Worm (Caenorhabditis elegans) whole organism, L1 larva: ENCODE data around the gene K08A2.2.

Source experiments
- C04F5.9 ChIP-seq: sonication (generic microtip); optimal IDR thresholded peaks from 2 replicates; lab custom pipeline; 2016; ENCODE audit warnings: missing genetic modification characterization, missing compliant biosample characterization
- C16A3.4 ChIP-seq: fragments of 150-350 bp; optimal IDR thresholded peaks from 2 replicates; lab custom pipeline; 2014; ENCODE audit warnings: missing biosample characterization, missing genetic modification characterization
- F16B12.6 ChIP-seq: fragments of 150-350 bp; optimal IDR thresholded peaks from 2 replicates; lab custom pipeline; 2014; ENCODE audit warnings: missing biosample characterization, missing genetic modification characterization
- Y116A8C.19 ChIP-seq: sonication (generic microtip); optimal IDR thresholded peaks from 2 replicates; lab custom pipeline; 2016; ENCODE audit warnings: missing compliant biosample characterization, missing genetic modification characterization, borderline replicate concordance
- aly-2 ChIP-seq: fragments of 150-350 bp; optimal IDR thresholded peaks from 2 replicates; lab custom pipeline; 2014; ENCODE audit warnings: missing biosample characterization, missing genetic modification characterization
- ama-1 ChIP-seq: fragments of 150-350 bp; optimal IDR thresholded peaks from 2 replicates; lab custom pipeline; 2014
- blmp-1 ChIP-seq: fragments of 150-350 bp; optimal IDR thresholded peaks from 2 replicates; lab custom pipeline; 2014; ENCODE audit warnings: missing biosample characterization, missing genetic modification characterization
- ceh-63 ChIP-seq: fragments of 200-800 bp; sonication (Bioruptor generic); optimal IDR thresholded peaks from 2 replicates; lab custom pipeline; 2018; ENCODE audit warnings: mild to moderate bottlenecking, missing genetic modification characterization, missing compliant biosample characterization
- ceh-8 ChIP-seq: fragments of 200-800 bp; sonication (Bioruptor generic); optimal IDR thresholded peaks from 2 replicates; lab custom pipeline; 2018; ENCODE audit warnings: mild to moderate bottlenecking, missing genetic modification characterization, moderate library complexity, missing compliant biosample characterization
- ceh-88 ChIP-seq: fragments of 200-800 bp; sonication (Bioruptor generic); IDR thresholded peaks from 2 replicates; pipeline ENCODE4 v1.3.6; 2022; ENCODE audit warnings: missing genetic modification characterization, missing compliant biosample characterization
- ceh-90 ChIP-seq: sonication (generic microtip); optimal IDR thresholded peaks from 2 replicates; lab custom pipeline; 2016; ENCODE audit warnings: missing genetic modification characterization, missing compliant biosample characterization
- dsc-1 ChIP-seq: sonication (generic microtip); optimal IDR thresholded peaks from 2 replicates; lab custom pipeline; 2016; ENCODE audit warnings: mild to moderate bottlenecking, missing genetic modification characterization, missing compliant biosample characterization
- efl-1 ChIP-seq, 4 experiments: fragments of 150-350 bp; optimal IDR thresholded peaks in 3 of 4; peaks in 1 of 4; 1 replicate in 1 of 4; 2 replicates in 3 of 4; lab custom pipeline; 2014; ENCODE audit warnings: missing biosample characterization in 2 of 4, missing genetic modification characterization in 2 of 4, missing genetic modification reagents in 2 of 4
- egl-27 ChIP-seq, 2 experiments: fragments of 150-350 bp in 1 of 2; sonication (generic microtip); optimal IDR thresholded peaks; 3 replicates each; lab custom pipeline; 2017 to 2018; ENCODE audit warnings: missing biosample characterization in 2 of 2, missing genetic modification characterization in 2 of 2, missing genetic modification reagents in 2 of 2
- elt-2 ChIP-seq: sonication (generic microtip); optimal IDR thresholded peaks from 2 replicates; lab custom pipeline; 2016; ENCODE audit warnings: missing genetic modification characterization, mild to moderate bottlenecking, inconsistent platforms, missing compliant biosample characterization, missing genetic modification reagents
- elt-3 ChIP-seq, 6 experiments: fragments of 150-350 bp in 1 of 6; sonication (generic microtip); optimal IDR thresholded peaks; 2 replicates each; lab custom pipeline; 2017 to 2018; ENCODE audit warnings: missing biosample characterization in 6 of 6, missing genetic modification characterization in 6 of 6, inconsistent platforms in 1 of 6
- fkh-10 ChIP-seq: sonication (generic microtip); optimal IDR thresholded peaks from 2 replicates; lab custom pipeline; 2017; ENCODE audit warnings: missing biosample characterization, missing genetic modification reagents, missing genetic modification characterization
- fkh-4 ChIP-seq: sonication (generic microtip); optimal IDR thresholded peaks from 2 replicates; lab custom pipeline; 2016; ENCODE audit warnings: missing compliant biosample characterization, missing genetic modification characterization, borderline replicate concordance
- fos-1 ChIP-seq: fragments of 150-350 bp; optimal IDR thresholded peaks from 2 replicates; lab custom pipeline; 2014; ENCODE audit warnings: missing biosample characterization, missing genetic modification characterization
- grh-1 ChIP-seq: fragments of 200-800 bp; sonication (Bioruptor generic); IDR thresholded peaks from 2 replicates; pipeline ENCODE4 v1.3.6; 2022; ENCODE audit warnings: missing genetic modification reagents, missing genetic modification characterization, missing compliant biosample characterization
- hlh-4 ChIP-seq: sonication (generic microtip); optimal IDR thresholded peaks from 2 replicates; lab custom pipeline; 2016; ENCODE audit warnings: mild to moderate bottlenecking, missing genetic modification characterization, missing compliant biosample characterization
- hpl-2 ChIP-seq: fragments of 150-350 bp; optimal IDR thresholded peaks from 2 replicates; lab custom pipeline; 2014; ENCODE audit warnings: missing biosample characterization, missing genetic modification reagents, missing genetic modification characterization
- isw-1 ChIP-seq: fragments of 200-800 bp; sonication (Bioruptor generic); IDR thresholded peaks from 2 replicates; pipeline ENCODE4 v1.3.6; 2022; ENCODE audit warnings: missing genetic modification characterization, missing compliant biosample characterization
- lin-35 ChIP-seq, 2 experiments: fragments of 150-350 bp; optimal IDR thresholded peaks; 2 replicates each; lab custom pipeline; 2014; ENCODE audit warnings: missing biosample characterization in 2 of 2, missing genetic modification characterization in 2 of 2, missing genetic modification reagents in 2 of 2
- lin-39 ChIP-seq: fragments of 150-350 bp; optimal IDR thresholded peaks from 2 replicates; lab custom pipeline; 2014; ENCODE audit warnings: missing biosample characterization, missing genetic modification reagents, missing genetic modification characterization
- lir-3 ChIP-seq: sonication (generic microtip); optimal IDR thresholded peaks from 2 replicates; lab custom pipeline; 2016; ENCODE audit warnings: mild to moderate bottlenecking, missing genetic modification characterization, moderate library complexity, missing compliant biosample characterization; ENCODE audit not compliant: poor library complexity
- lsy-2 ChIP-seq, 2 experiments: fragments of 150-350 bp; optimal IDR thresholded peaks; 2 replicates each; lab custom pipeline; 2014; ENCODE audit warnings: missing biosample characterization in 2 of 2, missing genetic modification characterization in 2 of 2
- mdl-1 ChIP-seq, 2 experiments: fragments of 150-350 bp; optimal IDR thresholded peaks; 2 replicates each; lab custom pipeline; 2014 to 2017; ENCODE audit warnings: missing biosample characterization in 2 of 2, missing genetic modification characterization in 2 of 2, inconsistent platforms in 1 of 2
- mef-2 ChIP-seq: fragments of 150-350 bp; optimal IDR thresholded peaks from 2 replicates; lab custom pipeline; 2014; ENCODE audit warnings: missing biosample characterization, missing genetic modification characterization
- mep-1 ChIP-seq: fragments of 150-350 bp; optimal IDR thresholded peaks from 2 replicates; lab custom pipeline; 2014; ENCODE audit warnings: missing biosample characterization, missing genetic modification characterization
- nhr-19 ChIP-seq: fragments of 200-800 bp; sonication (Bioruptor generic); conservative IDR thresholded peaks from 2 replicates; pipeline ENCODE4 v1.3.6; 2022; ENCODE audit warnings: missing genetic modification characterization, missing compliant biosample characterization
- nhr-20 ChIP-seq: sonication (generic microtip); optimal IDR thresholded peaks from 2 replicates; lab custom pipeline; 2016; ENCODE audit warnings: mild to moderate bottlenecking, missing genetic modification characterization, missing compliant biosample characterization
- nhr-237 ChIP-seq: fragments of 150-350 bp; optimal IDR thresholded peaks from 2 replicates; lab custom pipeline; 2014; ENCODE audit warnings: missing biosample characterization, missing genetic modification characterization
- nhr-47 ChIP-seq: sonication (generic microtip); optimal IDR thresholded peaks from 2 replicates; lab custom pipeline; 2016; ENCODE audit warnings: mild to moderate bottlenecking, missing genetic modification characterization, moderate library complexity, missing compliant biosample characterization
- nhr-71 ChIP-seq: sonication (generic microtip); optimal IDR thresholded peaks from 2 replicates; lab custom pipeline; 2016; ENCODE audit warnings: mild to moderate bottlenecking, missing genetic modification characterization, moderate library complexity, missing compliant biosample characterization
- nhr-76 ChIP-seq: sonication (generic microtip); optimal IDR thresholded peaks from 2 replicates; lab custom pipeline; 2017; ENCODE audit warnings: missing biosample characterization, missing genetic modification characterization
- nhr-84 ChIP-seq: sonication (generic microtip); optimal IDR thresholded peaks from 2 replicates; lab custom pipeline; 2017; ENCODE audit warnings: missing biosample characterization, missing genetic modification characterization
- nhr-90 ChIP-seq: sonication (generic microtip); optimal IDR thresholded peaks from 2 replicates; lab custom pipeline; 2016; ENCODE audit warnings: mild to moderate bottlenecking, missing genetic modification characterization, missing compliant biosample characterization; ENCODE audit not compliant: poor library complexity
- pag-3 ChIP-seq: sonication (generic microtip); optimal IDR thresholded peaks from 2 replicates; lab custom pipeline; 2017; ENCODE audit warnings: missing genetic modification characterization, mild to moderate bottlenecking, missing compliant biosample characterization, antibody characterized with exemption, borderline replicate concordance; ENCODE audit not compliant: insufficient read depth
- pqm-1 ChIP-seq: sonication (generic microtip); optimal IDR thresholded peaks from 3 replicates; lab custom pipeline; 2017; ENCODE audit warnings: missing biosample characterization, missing genetic modification characterization
- rnt-1 ChIP-seq: sonication (generic microtip); optimal IDR thresholded peaks from 2 replicates; lab custom pipeline; 2016; ENCODE audit warnings: mild to moderate bottlenecking, missing genetic modification characterization, moderate library complexity, missing compliant biosample characterization
- skn-1 ChIP-seq: fragments of 150-350 bp; optimal IDR thresholded peaks from 2 replicates; lab custom pipeline; 2014; ENCODE audit warnings: missing biosample characterization, missing genetic modification characterization
- snpc-4 ChIP-seq: fragments of 150-350 bp; optimal IDR thresholded peaks from 2 replicates; lab custom pipeline; 2014; ENCODE audit warnings: missing biosample characterization, missing genetic modification characterization
- snu-23 ChIP-seq: sonication (generic microtip); optimal IDR thresholded peaks from 2 replicates; lab custom pipeline; 2016; ENCODE audit warnings: missing genetic modification characterization, missing compliant biosample characterization
- sup-37 ChIP-seq: fragments of 200-800 bp; sonication (Bioruptor generic); optimal IDR thresholded peaks from 2 replicates; lab custom pipeline; 2018; ENCODE audit warnings: mild to moderate bottlenecking, missing genetic modification characterization, missing compliant biosample characterization
- tbx-2 ChIP-seq: sonication (generic microtip); optimal IDR thresholded peaks from 2 replicates; lab custom pipeline; 2016; ENCODE audit warnings: missing genetic modification characterization, missing compliant biosample characterization
- tlp-1 ChIP-seq: fragments of 150-350 bp; optimal IDR thresholded peaks from 2 replicates; lab custom pipeline; 2014; ENCODE audit warnings: missing biosample characterization, missing genetic modification characterization
- unc-130 ChIP-seq: fragments of 150-350 bp; optimal IDR thresholded peaks from 2 replicates; lab custom pipeline; 2017; ENCODE audit warnings: missing biosample characterization, missing genetic modification characterization, inconsistent platforms
- unc-30 ChIP-seq: sonication (generic microtip); optimal IDR thresholded peaks from 2 replicates; lab custom pipeline; 2017; ENCODE audit warnings: missing biosample characterization, missing genetic modification characterization
- xbp-1 ChIP-seq: sonication (generic microtip); optimal IDR thresholded peaks from 2 replicates; lab custom pipeline; 2016; ENCODE audit warnings: missing genetic modification characterization, missing compliant biosample characterization
- zag-1 ChIP-seq: fragments of 150-350 bp; optimal IDR thresholded peaks from 2 replicates; lab custom pipeline; 2014; ENCODE audit warnings: missing biosample characterization, missing genetic modification characterization
- zip-4 ChIP-seq: fragments of 200-800 bp; sonication (Bioruptor generic); optimal IDR thresholded peaks from 2 replicates; lab custom pipeline; 2018; ENCODE audit warnings: mild to moderate bottlenecking, missing genetic modification characterization, moderate library complexity, missing compliant biosample characterization
- ztf-4 ChIP-seq: fragments of 150-350 bp; optimal IDR thresholded peaks from 2 replicates; lab custom pipeline; 2014; ENCODE audit warnings: missing biosample characterization, missing genetic modification characterization

Gene K08A2.2

DNA sequence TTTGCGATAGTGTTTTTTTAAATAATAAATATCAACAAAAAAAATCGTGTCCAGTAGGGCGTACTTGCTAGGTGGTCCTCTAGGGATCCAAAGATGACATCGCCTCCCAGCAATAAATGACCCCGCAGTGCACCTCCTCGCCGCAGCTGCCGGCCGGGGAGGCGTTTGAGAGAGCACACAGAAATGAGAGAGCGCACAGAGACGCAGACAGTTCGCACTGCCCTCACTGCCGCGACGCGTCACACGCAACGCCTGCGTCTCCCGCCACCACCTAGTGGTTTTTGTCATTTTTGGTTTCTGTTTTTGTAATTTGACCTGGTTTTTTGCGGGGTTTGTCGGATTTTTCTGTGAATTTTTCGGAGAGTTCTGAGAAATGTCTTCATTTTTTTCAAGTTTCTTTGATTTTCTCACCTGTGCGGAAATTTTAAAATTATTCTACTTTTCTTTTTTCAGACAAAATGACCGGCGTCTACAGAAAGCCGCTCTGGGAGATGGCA lies 3.5 kb upstream of the K08A2.2 start, which contains the start of gene lido-7 (continued):
- no peak for TF ChIP-seq ztf-4
- no peak for TF ChIP-seq F16B12.6 (tag; lab: Kevin White, UChicago)
- TF ChIP-seq hlh-4 (tag; lab: Kevin White, UChicago): no peak
- TF ChIP-seq lsy-2 (tag; optimal IDR thresholded peaks at IDR 0.05; lab: Kevin White, UChicago): peak; percentile 31 to 56
- TF ChIP-seq ama-1 (lab: Kevin White, UChicago): no peak
- TF ChIP-seq tbx-2 (tag; lab: Kevin White, UChicago): peak; percentile 52
- TF ChIP-seq nhr-90 (tag; lab: Kevin White, UChicago): peak; percentile 2
- TF ChIP-seq unc-130 (tag; lab: Kevin White, UChicago): no peak
- TF ChIP-seq snpc-4 (tag; lab: Kevin White, UChicago): no peak
- no peak for TF ChIP-seq tlp-1
- peak; percentile 61 to 64 for TF ChIP-seq efl-1 (optimal IDR thresholded peaks at IDR 0.05; lab: Kevin White, UChicago)
- TF ChIP-seq efl-1 (GFP tag; optimal IDR thresholded peaks at IDR 0.05 in 1 of 2; lab: Kevin White, UChicago): peak; percentile 30 to 44
- no peak for TF ChIP-seq hpl-2
- no peak for TF ChIP-seq blmp-1 (tag; lab: Kevin White, UChicago)
- no peak for TF ChIP-seq elt-3 (tag; optimal IDR thresholded peaks at IDR 0.05; lab: Kevin White, UChicago)
- TF ChIP-seq ceh-88 (GFP tag; lab: Robert Waterston, UW): no peak
- TF ChIP-seq zip-4 (GFP tag; lab: Kevin White, UChicago): no peak
- no peak for TF ChIP-seq unc-30 (tag; lab: Kevin White, UChicago)
- peak; percentile 58 for TF ChIP-seq snu-23
- peak; percentile 71 for TF ChIP-seq nhr-71 (tag; lab: Kevin White, UChicago)
- no peak for TF ChIP-seq mef-2
- no peak for TF ChIP-seq Y116A8C.19
- TF ChIP-seq lir-3 (tag; lab: Kevin White, UChicago): no peak
- TF ChIP-seq elt-2 (tag; lab: Kevin White, UChicago): no peak
- TF ChIP-seq rnt-1 (tag; lab: Kevin White, UChicago): peak; percentile 78
- TF ChIP-seq ceh-90 (tag; lab: Kevin White, UChicago): no peak
- TF ChIP-seq nhr-76 (tag; lab: Kevin White, UChicago): no peak
- TF ChIP-seq mep-1 (tag; lab: Kevin White, UChicago): peak; percentile 6
- TF ChIP-seq fos-1: no peak
- TF ChIP-seq fkh-10 (GFP tag; lab: Kevin White, UChicago): no peak
- peak; percentile 27 to 59 for TF ChIP-seq lin-35 (GFP tag; optimal IDR thresholded peaks at IDR 0.05; lab: Kevin White, UChicago)
- no peak for TF ChIP-seq sup-37 (GFP tag; lab: Kevin White, UChicago)
- 0 out of 2 replicates have a peak, but pooled peaks have one; percentile 22 for TF ChIP-seq grh-1 (GFP tag; lab: Robert Waterston, UW)
- no peak for TF ChIP-seq aly-2 (tag; lab: Kevin White, UChicago)
- peak in 1 of 2 experiments; percentile 14 for TF ChIP-seq mdl-1 (tag; optimal IDR thresholded peaks at IDR 0.05; lab: Kevin White, UChicago)
- no peak for TF ChIP-seq egl-27 (tag; optimal IDR thresholded peaks at IDR 0.05; lab: Kevin White, UChicago)
- TF ChIP-seq xbp-1 (tag; lab: Kevin White, UChicago): no peak
- no peak for TF ChIP-seq pqm-1 (tag; lab: Kevin White, UChicago)
- peak; percentile 59 for TF ChIP-seq nhr-47 (tag; lab: Kevin White, UChicago)
- TF ChIP-seq isw-1 (GFP tag; lab: Robert Waterston, UW): peak; percentile 13; the same call in 1 of the 2 replicates
- no peak for TF ChIP-seq ceh-63
- peak; percentile 38; the same call in 1 of the 2 replicates for TF ChIP-seq nhr-19 (GFP tag; lab: Robert Waterston, UW)
- peak; percentile 24 for TF ChIP-seq skn-1
- TF ChIP-seq fkh-4 (tag; lab: Kevin White, UChicago): no peak
- no peak for TF ChIP-seq C16A3.4 (tag; lab: Kevin White, UChicago)
- TF ChIP-seq ceh-8 (GFP tag; lab: Kevin White, UChicago): no peak
- TF ChIP-seq zag-1: no peak
- TF ChIP-seq lin-39 (tag; lab: Kevin White, UChicago): no peak
- TF ChIP-seq nhr-237 (tag; lab: Kevin White, UChicago): no peak
- no peak for TF ChIP-seq pag-3 (tag; lab: Kevin White, UChicago)
- no peak for TF ChIP-seq nhr-84
- peak; percentile 38 for TF ChIP-seq nhr-20
- peak; percentile 12 for TF ChIP-seq dsc-1
- TF ChIP-seq C04F5.9 (tag; lab: Kevin White, UChicago): peak; percentile 7
